Worm (Caenorhabditis elegans): ENCODE measurements around the gene wee-1.1.

DNA sequence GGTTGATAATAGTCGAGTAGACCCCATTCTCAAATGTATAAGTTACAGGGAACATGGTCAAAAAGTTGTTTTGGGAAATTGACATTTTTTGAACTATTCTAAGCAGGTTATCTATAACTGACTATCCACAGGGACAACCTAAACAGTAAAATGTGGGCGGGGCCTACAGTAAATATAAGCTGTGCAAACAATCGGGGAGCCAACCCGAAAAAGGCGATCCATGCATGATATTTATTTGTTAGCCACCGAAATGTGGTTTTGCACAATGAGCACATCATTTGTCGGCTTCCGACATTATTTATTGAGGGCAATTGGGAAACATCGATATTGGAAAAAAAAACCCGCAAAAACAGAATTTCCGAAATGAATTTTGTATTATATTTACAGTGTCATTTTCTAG lies 31.4 kb upstream of the wee-1.1 start, which contains the start of gene hlh-6:
- TF ChIP-seq dve-1 (tag; optimal IDR thresholded peaks at IDR 0.05) (no peak), ceh-34 (tag; optimal IDR thresholded peaks at IDR 0.05) (no peak), fkh-10 (GFP tag; optimal IDR thresholded peaks at IDR 0.05) (no peak), rnt-1 (tag; optimal IDR thresholded peaks at IDR 0.05) (no peak), C08G9.2 (tag; optimal IDR thresholded peaks at IDR 0.05) (no peak), tbx-2 (tag; optimal IDR thresholded peaks at IDR 0.05) (no peak)
